Fruit fly (Drosophila melanogaster) Kc167 (cell line): Measurements from ENCODE around the gene ctrip.
A peak's percentile ranks its signal among the peaks of the same experiment; 100 is the strongest.

Experiments
- Myc ChIP-seq: fragments of >200 bp; optimal IDR thresholded peaks from 2 replicates; lab custom pipeline; 2017; ENCODE audit warnings: missing external identifiers
- Sin3A ChIP-seq: fragments of >200 bp; optimal IDR thresholded peaks from 2 replicates; lab custom pipeline; 2018; ENCODE audit warnings: missing external identifiers
- h ChIP-seq: fragments of >200 bp; optimal IDR thresholded peaks from 3 replicates; lab custom pipeline; 2018; ENCODE audit warnings: missing external identifiers
- insv ChIP-seq: fragments of >200 bp; optimal IDR thresholded peaks from 3 replicates; lab custom pipeline; 2018; ENCODE audit warnings: missing external identifiers
- psq ChIP-seq: fragments of >200 bp; optimal IDR thresholded peaks from 2 replicates; lab custom pipeline; 2017; ENCODE audit warnings: missing external identifiers
- ttk ChIP-seq: sonication (Bioruptor generic); optimal IDR thresholded peaks from 2 replicates; lab custom pipeline; 2017; ENCODE audit warnings: missing external identifiers

Gene ctrip

DNA sequence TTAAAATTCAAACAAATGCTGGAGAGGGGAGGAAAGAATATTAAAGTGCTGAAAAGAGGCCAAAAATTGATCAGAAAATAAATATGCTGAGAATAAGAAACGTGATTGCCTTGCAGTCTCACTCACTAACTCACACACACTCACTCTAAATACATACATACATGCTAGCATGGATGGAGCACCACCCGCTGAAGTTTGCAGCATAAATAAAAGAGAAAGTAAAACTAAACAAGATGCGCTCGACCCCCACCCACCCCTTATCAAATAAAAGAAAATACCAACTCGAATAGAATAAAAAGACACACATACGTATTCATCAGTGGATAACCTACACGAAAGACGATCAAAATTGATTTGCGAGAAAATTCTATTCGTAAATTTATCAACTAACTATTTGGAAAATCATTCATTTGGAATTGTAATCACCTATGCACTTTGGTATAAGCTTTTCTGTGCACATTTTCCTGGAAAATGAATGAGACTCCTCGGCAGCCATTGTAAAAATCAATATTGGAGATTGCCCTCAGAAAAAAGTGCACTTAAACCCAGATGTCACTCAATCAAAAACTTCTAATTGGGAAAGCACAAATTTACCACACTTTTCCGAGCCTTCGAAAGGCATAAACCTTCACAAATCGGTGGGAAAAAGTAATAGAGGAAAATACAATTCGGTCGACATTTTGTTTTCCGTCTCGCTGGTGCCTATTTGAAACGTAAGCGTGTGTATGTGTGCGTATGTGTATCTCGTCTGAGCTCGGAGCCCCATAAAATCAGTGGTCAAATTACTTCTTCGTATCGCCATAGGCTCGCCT, 566 bp downstream of the ctrip start, which contains the start of gene Gmppb:
Gmppb (plus strand) TSS at position 321 of the 812 bp plus-strand sequence.
- TF ChIP-seq psq (no peak), Myc (lab: Kevin White, UChicago) (no peak), ttk (lab: Kevin White, UChicago) (no peak), h (lab: Kevin White, UChicago) (no peak), insv (no peak), Sin3A (no peak)

DNA sequence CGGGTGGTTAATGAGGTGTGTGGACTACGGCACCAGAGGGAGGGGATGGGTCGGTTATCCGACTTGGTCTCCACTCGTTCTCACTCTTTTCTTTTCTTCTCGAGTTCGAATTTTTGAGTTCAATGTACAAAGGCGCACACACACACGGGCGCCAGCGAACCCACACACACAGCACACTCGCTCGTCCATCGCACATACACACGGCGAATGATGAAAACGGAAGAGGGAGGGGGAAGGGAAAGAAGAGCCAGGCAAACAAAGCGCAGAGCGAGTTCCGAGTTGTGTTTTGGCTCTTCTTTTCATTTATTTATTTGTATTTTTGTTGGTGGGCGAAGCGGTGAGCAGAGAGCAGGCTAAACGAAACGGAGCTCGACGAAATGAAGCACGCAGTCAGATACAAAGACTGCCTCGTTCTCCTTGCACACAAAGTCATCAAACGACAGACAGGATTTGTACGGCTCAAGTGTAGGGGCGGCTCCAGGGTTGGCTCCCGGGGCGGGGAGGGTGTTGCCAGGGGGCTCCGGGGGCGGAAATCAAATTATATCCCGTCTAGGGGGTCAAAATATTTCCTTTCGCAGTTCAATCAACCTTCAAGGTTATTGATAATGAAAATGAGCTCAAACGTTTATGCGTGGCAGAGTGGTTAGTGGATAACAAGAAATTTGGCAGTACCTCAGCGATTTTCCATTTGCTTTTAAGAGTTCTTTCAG, 1.8 kb downstream of the ctrip start:
- no peak for TF ChIP-seq psq
- TF ChIP-seq h (lab: Kevin White, UChicago) = no peak
- TF ChIP-seq Myc (lab: Kevin White, UChicago) = no peak
- no peak for TF ChIP-seq ttk (lab: Kevin White, UChicago)
- TF ChIP-seq insv = no peak
- no peak for TF ChIP-seq Sin3A

DNA sequence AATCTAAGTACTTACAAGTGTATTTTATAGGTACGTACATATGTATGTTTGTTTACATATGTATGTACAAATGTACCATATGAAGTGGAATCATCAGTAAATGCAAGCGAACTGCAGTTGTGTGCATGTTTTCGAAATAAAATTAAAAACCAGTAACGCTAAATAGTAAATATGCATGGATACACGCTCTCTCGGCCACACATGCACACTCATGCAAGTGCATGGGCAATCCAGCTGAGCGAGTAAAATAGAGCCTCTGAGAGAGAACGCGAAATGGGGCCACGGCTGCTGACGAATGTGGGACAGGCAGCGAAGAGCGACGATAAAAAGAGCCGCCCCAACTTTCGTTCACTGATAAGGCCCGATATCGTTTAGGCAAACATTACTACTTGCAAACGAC, 4.3 kb downstream of the ctrip start:
- TF ChIP-seq h (lab: Kevin White, UChicago) (no peak), Myc (lab: Kevin White, UChicago) (no peak)

DNA sequence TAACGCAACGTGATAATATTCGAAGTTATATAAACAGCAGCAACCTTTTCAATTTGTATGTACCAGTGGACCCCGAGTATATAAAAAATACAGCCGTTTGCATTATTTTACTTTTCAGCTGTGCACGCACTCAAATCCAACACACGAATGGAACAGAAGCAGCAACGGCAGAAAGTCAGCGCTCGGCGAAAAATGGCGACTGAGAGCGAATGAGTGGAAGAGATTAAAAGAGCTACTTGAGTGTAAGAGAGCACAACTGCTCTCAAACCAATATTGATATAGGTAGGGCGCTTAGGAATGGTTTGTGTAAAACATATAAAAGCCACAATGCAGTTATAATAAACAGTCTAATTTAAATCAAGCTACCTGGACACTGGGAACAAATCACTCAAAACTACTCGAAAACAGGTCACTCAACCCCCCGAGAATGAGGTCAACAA, 5.6 kb downstream of the ctrip start:
- TF ChIP-seq insv (no peak), h (lab: Kevin White, UChicago) (no peak), ttk (lab: Kevin White, UChicago) (no peak), psq (no peak), Sin3A (no peak), Myc (lab: Kevin White, UChicago) (no peak)

DNA sequence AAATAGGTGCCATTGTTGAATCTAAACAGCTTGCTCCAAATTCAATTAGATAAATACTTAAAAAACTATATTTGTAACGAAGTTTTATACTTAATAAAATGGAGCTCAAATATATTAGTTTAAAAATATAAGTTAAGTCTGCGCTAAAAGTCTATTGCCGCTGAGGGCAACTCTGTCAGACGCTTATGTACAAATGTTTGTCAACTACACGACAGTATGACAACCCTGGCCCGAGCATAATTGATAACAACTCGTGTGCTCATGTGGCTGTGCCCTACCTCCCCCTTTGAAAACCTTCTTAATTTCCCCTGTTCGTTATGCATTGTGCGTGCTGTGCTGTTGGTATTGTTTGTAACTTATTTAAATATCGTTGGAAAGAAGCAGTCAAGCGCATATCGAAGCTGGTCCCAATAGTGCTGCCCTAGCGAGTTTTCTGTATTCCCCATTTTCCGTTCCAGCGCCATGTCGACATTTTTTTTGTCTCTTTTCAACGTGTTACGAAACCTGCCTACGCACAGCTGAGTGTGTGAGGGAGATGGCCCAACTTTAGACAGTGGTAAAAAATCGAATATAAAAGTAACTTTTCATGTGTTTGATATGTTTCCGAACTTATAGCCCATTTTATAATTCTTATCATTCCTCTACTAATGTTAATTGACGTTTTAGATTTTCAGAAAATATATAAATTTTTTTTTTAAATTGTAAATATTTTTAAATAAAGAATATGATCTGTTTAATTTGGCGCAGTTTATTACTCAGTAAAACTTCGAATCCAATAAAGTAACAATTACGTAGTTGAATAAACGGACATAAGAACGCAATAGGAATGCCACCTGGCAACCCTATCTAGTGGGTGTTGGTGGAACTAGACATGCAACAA, 6.8 kb downstream of the ctrip start:
- no peak for TF ChIP-seq ttk (lab: Kevin White, UChicago)
- no peak for TF ChIP-seq h (lab: Kevin White, UChicago)
- TF ChIP-seq Myc (lab: Kevin White, UChicago) = no peak
- no peak for TF ChIP-seq Sin3A
- TF ChIP-seq psq = no peak
- no peak for TF ChIP-seq insv

DNA sequence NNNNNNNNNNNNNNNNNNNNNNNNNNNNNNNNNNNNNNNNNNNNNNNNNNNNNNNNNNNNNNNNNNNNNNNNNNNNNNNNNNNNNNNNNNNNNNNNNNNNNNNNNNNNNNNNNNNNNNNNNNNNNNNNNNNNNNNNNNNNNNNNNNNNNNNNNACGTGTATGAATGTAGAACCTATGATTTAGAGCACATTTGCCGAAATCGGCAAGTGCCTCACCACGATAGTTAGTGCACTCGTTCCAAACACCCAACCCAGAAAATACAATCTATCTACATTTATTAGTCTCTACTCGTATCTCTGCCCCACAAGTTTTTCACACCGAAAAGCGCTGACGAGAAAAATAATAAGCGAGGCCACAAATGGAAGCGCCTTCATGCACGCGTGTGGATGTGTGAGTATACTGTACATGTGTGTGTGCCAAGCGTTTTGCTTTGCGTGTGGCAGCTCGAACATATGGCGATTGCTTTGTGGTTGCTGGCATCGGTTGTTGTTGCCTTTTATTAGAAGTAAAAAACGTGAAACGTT, 7.7 kb downstream of the ctrip start:
- TF ChIP-seq Myc (lab: Kevin White, UChicago) (no peak), ttk (lab: Kevin White, UChicago) (no peak), psq (peak; percentile 11)

DNA sequence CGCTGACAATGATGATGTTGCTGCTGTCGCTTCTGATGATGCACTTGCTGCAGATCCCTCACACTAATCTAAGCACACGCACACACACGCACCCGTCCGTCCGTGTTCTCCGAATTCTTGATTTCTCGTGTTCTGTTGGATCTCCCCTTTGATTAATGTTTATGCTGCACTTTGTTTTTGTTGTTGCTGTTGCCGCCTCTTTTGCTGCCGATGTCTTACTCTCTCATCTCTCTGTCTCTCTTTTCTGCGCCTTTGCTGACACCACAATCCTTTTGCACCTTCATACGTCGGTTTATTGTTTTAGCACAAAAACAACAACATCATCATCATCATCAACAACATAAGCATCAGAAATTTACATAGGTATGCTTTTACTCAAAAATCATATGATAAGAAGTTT, 13.9 kb downstream of the ctrip start:
- TF ChIP-seq ttk (lab: Kevin White, UChicago) (no peak), h (lab: Kevin White, UChicago) (no peak), Myc (lab: Kevin White, UChicago) (no peak), psq (no peak), insv (no peak), Sin3A (no peak)

DNA sequence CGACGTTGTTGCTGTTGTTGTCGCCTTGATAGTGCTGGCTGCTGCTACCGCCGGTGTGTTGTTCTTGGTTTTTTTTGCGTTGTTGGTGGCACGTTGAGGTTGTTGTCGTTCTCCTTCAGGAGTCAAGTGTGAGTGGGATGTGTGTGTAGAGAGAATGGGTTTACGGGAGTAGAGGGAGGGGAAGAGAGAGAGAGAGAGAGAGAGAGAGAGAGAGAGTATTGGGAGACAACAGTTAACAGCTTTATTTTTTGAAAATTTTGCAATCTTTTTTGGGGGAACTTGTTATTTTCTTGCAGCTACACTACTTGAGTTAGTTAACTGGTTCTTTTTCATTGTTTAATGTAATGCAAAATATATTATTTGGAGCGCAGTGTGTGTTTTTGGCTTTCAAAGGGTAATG, 14.3 kb downstream of the ctrip start:
- TF ChIP-seq insv (no peak), Myc (lab: Kevin White, UChicago) (no peak)

DNA sequence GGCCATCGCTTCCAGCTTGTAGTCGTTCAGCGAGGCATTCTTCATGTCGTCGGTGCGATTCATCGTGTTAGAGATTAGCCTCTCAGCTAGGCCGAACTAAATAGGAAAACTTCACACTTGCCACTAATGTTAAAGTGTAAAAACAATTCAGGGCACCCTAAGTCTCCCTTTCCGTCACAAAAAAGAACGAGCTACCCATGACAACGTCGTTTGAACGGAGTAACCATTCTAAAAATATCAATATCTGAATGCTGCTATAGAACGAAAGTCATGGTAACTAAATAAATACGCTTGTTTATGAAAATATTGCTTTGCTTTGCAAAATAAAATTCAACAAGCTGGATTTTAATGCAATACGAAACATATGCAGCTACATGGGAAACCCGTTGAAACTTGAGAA, 27.3 kb downstream of the ctrip start, which contains the start of gene Ccdc39:
Ccdc39 (minus strand) TSS at position 101 of the 400 bp plus-strand sequence.
- no peak for TF ChIP-seq ttk (lab: Kevin White, UChicago)
- no peak for TF ChIP-seq Myc (lab: Kevin White, UChicago)
- no peak for TF ChIP-seq insv
- TF ChIP-seq h (lab: Kevin White, UChicago) = no peak
- TF ChIP-seq Sin3A = no peak
- no peak for TF ChIP-seq psq

DNA sequence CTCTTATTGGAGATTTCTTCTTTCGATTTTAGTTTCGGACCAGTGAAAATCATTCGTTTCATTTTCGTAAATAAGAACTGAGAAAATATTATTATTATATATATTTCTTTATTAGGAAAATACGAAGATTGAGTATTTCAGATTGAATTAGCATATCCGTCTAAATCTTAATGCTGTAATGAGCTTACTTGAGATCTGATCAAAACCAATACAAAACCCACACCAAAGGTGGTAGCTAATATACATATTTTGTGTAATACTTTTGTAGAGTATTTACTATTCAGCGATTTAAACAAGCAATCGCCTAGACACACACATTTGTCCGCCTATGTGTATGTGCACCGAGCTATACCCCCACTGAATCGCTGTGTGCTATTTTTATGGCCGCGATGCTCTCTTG, 31.2 kb downstream of the ctrip start:
- TF ChIP-seq insv = no peak
- TF ChIP-seq ttk (lab: Kevin White, UChicago) = no peak
- TF ChIP-seq h (lab: Kevin White, UChicago) = no peak
- no peak for TF ChIP-seq psq
- TF ChIP-seq Sin3A = no peak
- no peak for TF ChIP-seq Myc (lab: Kevin White, UChicago)

DNA sequence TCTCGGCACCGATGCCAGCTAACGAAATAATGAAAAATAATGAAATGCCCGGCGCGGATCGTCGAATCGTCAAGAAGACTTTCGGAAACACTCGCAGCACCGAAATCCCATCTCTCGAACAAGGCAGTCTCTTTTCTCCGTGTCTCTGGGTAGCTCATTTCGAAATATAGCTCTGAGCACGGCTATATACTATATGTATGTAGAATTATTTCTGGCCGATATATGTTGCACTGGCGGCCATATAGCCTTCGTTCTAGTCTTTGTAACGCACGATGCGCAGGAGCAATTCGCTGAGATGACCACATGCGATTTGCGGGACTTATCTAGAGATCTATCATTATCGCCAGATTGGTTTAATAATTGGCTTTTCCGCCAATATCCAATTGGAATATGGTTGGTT, 31.6 kb downstream of the ctrip start, which contains the start of gene CG14655:
CG14655 (minus strand) TSS at position 41 of the 400 bp plus-strand sequence.
- TF ChIP-seq Sin3A (no peak), psq (no peak), ttk (lab: Kevin White, UChicago) (no peak), h (lab: Kevin White, UChicago) (no peak), insv (no peak), Myc (lab: Kevin White, UChicago) (no peak)

DNA sequence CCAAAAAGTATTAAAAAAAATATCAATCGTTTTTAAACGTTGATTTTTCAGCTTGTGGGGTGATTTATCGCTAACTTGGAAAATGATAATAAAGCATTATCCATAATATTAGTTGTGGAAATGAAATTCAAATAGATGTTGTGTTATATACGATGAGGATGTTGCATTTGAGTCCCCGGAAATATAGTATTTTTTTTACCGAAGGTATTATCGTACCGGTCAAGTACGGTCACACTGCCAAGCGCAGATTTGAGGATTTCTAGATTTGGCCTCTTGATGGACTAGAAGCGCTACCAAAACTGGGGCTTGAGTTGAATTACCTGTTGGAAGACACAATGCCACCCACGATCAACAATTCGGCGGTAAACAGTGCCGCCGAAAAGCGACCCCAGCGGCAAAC, 36.5 kb downstream of the ctrip start:
- TF ChIP-seq insv = no peak
- no peak for TF ChIP-seq Sin3A
- no peak for TF ChIP-seq psq
- TF ChIP-seq Myc (lab: Kevin White, UChicago) = no peak
- TF ChIP-seq h (lab: Kevin White, UChicago) = no peak
- TF ChIP-seq ttk (lab: Kevin White, UChicago) = no peak
